Worm (Caenorhabditis elegans) whole organism, young adult: ENCODE measurements around the gene srgp-1.
A peak's percentile ranks its signal among the peaks of the same experiment; 100 is the strongest.

Experiments used
- F39B2.1 ChIP-seq: fragments of 200-800 bp; sonication (Bioruptor generic); IDR thresholded peaks from 2 replicates; pipeline ENCODE4 v1.3.6; 2022; ENCODE audit warnings: missing genetic modification reagents, missing genetic modification characterization, missing compliant biosample characterization
- F52B5.7 ChIP-seq: sonication (generic microtip); optimal IDR thresholded peaks from 2 replicates; lab custom pipeline; 2016; ENCODE audit warnings: mild to moderate bottlenecking, missing genetic modification characterization, missing compliant biosample characterization
- F57C9.4 ChIP-seq: sonication (generic microtip); optimal IDR thresholded peaks from 2 replicates; lab custom pipeline; 2017; ENCODE audit warnings: mild to moderate bottlenecking, missing genetic modification characterization, missing compliant biosample characterization
- K12H6.12 ChIP-seq: fragments of 200-800 bp; sonication (Bioruptor generic); optimal IDR thresholded peaks from 2 replicates; lab custom pipeline; 2018; ENCODE audit warnings: mild to moderate bottlenecking, missing genetic modification characterization, missing compliant biosample characterization
- ZK185.1 ChIP-seq: sonication (generic microtip); optimal IDR thresholded peaks from 2 replicates; lab custom pipeline; 2016; ENCODE audit warnings: mild to moderate bottlenecking, missing genetic modification characterization, missing compliant biosample characterization; ENCODE audit not compliant: poor library complexity, severe bottlenecking
- aptf-2 ChIP-seq: fragments of 200-800 bp; sonication (Bioruptor generic); conservative IDR thresholded peaks from 2 replicates; pipeline ENCODE4 v1.3.6; 2022; ENCODE audit warnings: missing genetic modification reagents, missing genetic modification characterization, missing compliant biosample characterization
- athp-1 ChIP-seq: sonication (generic microtip); optimal IDR thresholded peaks from 2 replicates; lab custom pipeline; 2017; ENCODE audit warnings: mild to moderate bottlenecking, missing genetic modification characterization, missing compliant biosample characterization
- bed-1 ChIP-seq: fragments of 200-800 bp; sonication (Bioruptor generic); IDR thresholded peaks from 2 replicates; pipeline ENCODE4 v1.3.6; 2022; ENCODE audit warnings: missing genetic modification reagents, missing genetic modification characterization, missing compliant biosample characterization
- bed-2 ChIP-seq: fragments of 200-800 bp; sonication (Bioruptor generic); IDR thresholded peaks from 2 replicates; pipeline ENCODE4 v1.3.6; 2022; ENCODE audit warnings: missing genetic modification reagents, missing genetic modification characterization, missing compliant biosample characterization
- cebp-1 ChIP-seq, 2 experiments: fragments of 200-800 bp in 1 of 2; sonication (Bioruptor generic) in 1 of 2; sonication (generic microtip) in 1 of 2; IDR thresholded peaks in 1 of 2; optimal IDR thresholded peaks in 1 of 2; 2 replicates each; pipeline versions ENCODE4 v1.3.6 to Lab custom; 2017 to 2022; ENCODE audit warnings: missing compliant biosample characterization in 2 of 2, missing genetic modification characterization in 2 of 2, mild to moderate bottlenecking in 1 of 2, missing genetic modification reagents in 1 of 2, moderate library complexity in 1 of 2
- cebp-2 ChIP-seq: fragments of 200-800 bp; sonication (Bioruptor generic); IDR thresholded peaks from 2 replicates; pipeline ENCODE4 v1.3.6; 2022; ENCODE audit warnings: missing genetic modification characterization, missing compliant biosample characterization
- ceh-100 ChIP-seq: fragments of 200-800 bp; sonication (Bioruptor generic); IDR thresholded peaks from 2 replicates; pipeline ENCODE4 v1.3.6; 2022; ENCODE audit warnings: missing genetic modification reagents, missing genetic modification characterization, missing compliant biosample characterization
- ceh-27 ChIP-seq: fragments of 200-800 bp; sonication (Bioruptor generic); optimal IDR thresholded peaks from 2 replicates; lab custom pipeline; 2018; ENCODE audit warnings: mild to moderate bottlenecking, missing genetic modification characterization, moderate library complexity, missing compliant biosample characterization
- ceh-79 ChIP-seq: sonication (generic microtip); optimal IDR thresholded peaks from 2 replicates; lab custom pipeline; 2017; ENCODE audit warnings: mild to moderate bottlenecking, missing genetic modification characterization, missing compliant biosample characterization
- dox-1 ChIP-seq: fragments of 200-800 bp; sonication (Bioruptor generic); IDR thresholded peaks from 2 replicates; pipeline ENCODE4 v1.3.6; 2022; ENCODE audit warnings: missing genetic modification reagents, missing genetic modification characterization, missing compliant biosample characterization
- dpff-1 ChIP-seq: sonication (generic microtip); optimal IDR thresholded peaks from 2 replicates; lab custom pipeline; 2017; ENCODE audit warnings: mild to moderate bottlenecking, missing genetic modification characterization, missing compliant biosample characterization
- egrh-3 ChIP-seq: fragments of 200-800 bp; sonication (Bioruptor generic); IDR thresholded peaks from 2 replicates; pipeline ENCODE4 v1.3.6; 2022; ENCODE audit warnings: missing genetic modification reagents, missing genetic modification characterization, missing compliant biosample characterization
- fkh-3 ChIP-seq: sonication (generic microtip); optimal IDR thresholded peaks from 2 replicates; lab custom pipeline; 2016; ENCODE audit warnings: mild to moderate bottlenecking, missing genetic modification characterization, missing compliant biosample characterization
- hlh-12 ChIP-seq: sonication (generic microtip); optimal IDR thresholded peaks from 2 replicates; lab custom pipeline; 2016; ENCODE audit warnings: missing genetic modification characterization, missing compliant biosample characterization
- hrde-1 ChIP-seq: sonication (generic microtip); optimal IDR thresholded peaks from 2 replicates; lab custom pipeline; 2016; ENCODE audit warnings: missing genetic modification characterization, mild to moderate bottlenecking, missing compliant biosample characterization, moderate library complexity, missing genotype, missing genetic modification reagents, borderline replicate concordance
- let-607 ChIP-seq, 2 experiments: fragments of 200-800 bp in 1 of 2; sonication (Bioruptor generic) in 1 of 2; sonication (generic microtip) in 1 of 2; optimal IDR thresholded peaks; 2 replicates each; lab custom pipeline; 2016 to 2018; ENCODE audit warnings: mild to moderate bottlenecking in 2 of 2, missing compliant biosample characterization in 2 of 2, missing genetic modification characterization in 2 of 2, moderate library complexity in 2 of 2, missing genotype in 1 of 2
- lin-54 ChIP-seq: fragments of 200-800 bp; sonication (Bioruptor generic); optimal IDR thresholded peaks from 2 replicates; lab custom pipeline; 2018; ENCODE audit warnings: mild to moderate bottlenecking, missing genetic modification characterization, missing compliant biosample characterization
- lsl-1 ChIP-seq: fragments of 200-800 bp; sonication (Bioruptor generic); optimal IDR thresholded peaks from 2 replicates; lab custom pipeline; 2018; ENCODE audit warnings: mild to moderate bottlenecking, missing genetic modification characterization, moderate library complexity, missing compliant biosample characterization
- mes-4 ChIP-seq: sonication (generic microtip); optimal IDR thresholded peaks from 2 replicates; lab custom pipeline; 2016; ENCODE audit warnings: missing genotype, missing genetic modification characterization, missing compliant biosample characterization
- mxl-1 ChIP-seq: sonication (generic microtip); optimal IDR thresholded peaks from 2 replicates; lab custom pipeline; 2016; ENCODE audit warnings: missing genetic modification characterization, missing compliant biosample characterization
- nfya-1 ChIP-seq: sonication (generic microtip); optimal IDR thresholded peaks from 2 replicates; lab custom pipeline; 2017; ENCODE audit warnings: antibody characterized with exemption, missing compliant biosample characterization, missing genetic modification characterization, borderline replicate concordance; ENCODE audit not compliant: insufficient read depth
- nfyb-1 ChIP-seq: fragments of 200-800 bp; sonication (Bioruptor generic); IDR thresholded peaks from 2 replicates; pipeline ENCODE4 v1.3.6; 2022; ENCODE audit warnings: missing genetic modification reagents, missing genetic modification characterization, missing compliant biosample characterization
- nhr-120 ChIP-seq: fragments of 200-800 bp; sonication (Bioruptor generic); IDR thresholded peaks from 2 replicates; pipeline ENCODE4 v1.3.6; 2022; ENCODE audit warnings: missing genetic modification characterization, missing compliant biosample characterization
- nhr-179 ChIP-seq: sonication (generic microtip); optimal IDR thresholded peaks from 2 replicates; lab custom pipeline; 2016; ENCODE audit warnings: mild to moderate bottlenecking, missing genetic modification characterization, missing compliant biosample characterization
- repo-1 ChIP-seq: sonication (generic microtip); optimal IDR thresholded peaks from 2 replicates; lab custom pipeline; 2017; ENCODE audit warnings: mild to moderate bottlenecking, missing genetic modification characterization, missing compliant biosample characterization
- rpc-1 ChIP-seq, 2 experiments: fragments of 150-350 bp in 1 of 2; sonication (generic microtip) in 1 of 2; optimal IDR thresholded peaks; 2 replicates each; lab custom pipeline; 2014 to 2018; ENCODE audit warnings: missing biosample characterization in 1 of 2, missing genetic modification characterization in 1 of 2, missing genetic modification reagents in 1 of 2, missing genotype in 1 of 2
- sea-2 ChIP-seq: fragments of 200-800 bp; sonication (Bioruptor generic); IDR thresholded peaks from 2 replicates; pipeline ENCODE4 v1.3.6; 2022; ENCODE audit warnings: missing genetic modification characterization, missing compliant biosample characterization
- snpc-1.3 ChIP-seq: sonication (generic microtip); optimal IDR thresholded peaks from 2 replicates; lab custom pipeline; 2017; ENCODE audit warnings: missing genetic modification characterization, mild to moderate bottlenecking, missing compliant biosample characterization, antibody characterized with exemption, moderate library complexity, missing genotype, missing genetic modification reagents; ENCODE audit not compliant: insufficient read depth
- snpc-4 ChIP-seq, 5 experiments: fragments of 150-350 bp in 1 of 5; sonication (generic microtip) in 4 of 5; optimal IDR thresholded peaks; 2 replicates each; lab custom pipeline; 2014 to 2018; ENCODE audit warnings: missing genetic modification characterization in 5 of 5, missing biosample characterization in 3 of 5, antibody characterized with exemption in 2 of 5, mild to moderate bottlenecking in 2 of 5, missing compliant biosample characterization in 2 of 5, missing genotype in 2 of 5, moderate library complexity in 2 of 5, missing genetic modification reagents in 1 of 5
- tbp1 ChIP-seq: fragments of 200-800 bp; sonication (Bioruptor generic); optimal IDR thresholded peaks from 2 replicates; lab custom pipeline; 2018; ENCODE audit warnings: mild to moderate bottlenecking, missing genetic modification characterization, missing compliant biosample characterization
- unc-130 ChIP-seq: sonication (generic microtip); optimal IDR thresholded peaks from 2 replicates; lab custom pipeline; 2016; ENCODE audit warnings: missing genetic modification reagents, missing genetic modification characterization, missing compliant biosample characterization
- xnd-1 ChIP-seq: sonication (generic microtip); optimal IDR thresholded peaks from 2 replicates; lab custom pipeline; 2016; ENCODE audit warnings: missing genotype, missing genetic modification reagents, missing genetic modification characterization, missing compliant biosample characterization
- zim-3 ChIP-seq: sonication (generic microtip); optimal IDR thresholded peaks from 2 replicates; lab custom pipeline; 2017; ENCODE audit warnings: mild to moderate bottlenecking, missing genetic modification characterization, moderate library complexity, missing compliant biosample characterization
- ztf-26 ChIP-seq: sonication (generic microtip); optimal IDR thresholded peaks from 2 replicates; lab custom pipeline; 2017; ENCODE audit warnings: missing genetic modification characterization, missing compliant biosample characterization
- ztf-6 ChIP-seq: fragments of 200-800 bp; sonication (Bioruptor generic); IDR thresholded peaks from 2 replicates; pipeline ENCODE4 v1.3.6; 2022; ENCODE audit warnings: missing genetic modification reagents, missing genetic modification characterization, missing compliant biosample characterization

Gene srgp-1

ce11 chrIV:11566146-11566545, 4.2 kb upstream of the srgp-1 start, which contains the start of gene sec-24.1 (continued):
- TF ChIP-seq F39B2.1 (GFP tag; lab: Robert Waterston, UW) (no peak), snpc-1.3 (tag; lab: Kevin White, UChicago) (peak; percentile 68), nhr-120 (GFP tag; lab: Robert Waterston, UW) (no peak), fkh-3 (tag; lab: Kevin White, UChicago) (no peak), unc-130 (GFP tag; lab: Kevin White, UChicago) (no peak), bed-1 (no peak), lin-54 (GFP tag; lab: Kevin White, UChicago) (peak; percentile 86), ztf-6 (GFP tag; lab: Robert Waterston, UW) (no peak), mes-4 (tag; lab: Kevin White, UChicago) (no peak), athp-1 (peak; percentile 32), let-607 (tag; optimal IDR thresholded peaks at IDR 0.05; lab: Kevin White, UChicago) (peak; percentile 98), nfya-1 (tag; lab: Kevin White, UChicago) (no peak), repo-1 (tag; lab: Kevin White, UChicago) (peak; percentile 6), hlh-12 (no peak), rpc-1 (optimal IDR thresholded peaks at IDR 0.05; lab: Kevin White, UChicago) (peak; percentile 15), rpc-1 (tag; optimal IDR thresholded peaks at IDR 0.05; lab: Kevin White, UChicago) (no peak), ztf-26 (tag; lab: Kevin White, UChicago) (peak; percentile 18), nhr-179 (no peak), bed-2 (GFP tag; lab: Robert Waterston, UW) (no peak), egrh-3 (GFP tag; lab: Robert Waterston, UW) (0 out of 2 replicates have a peak, but pooled peaks have one; percentile 32), nfyb-1 (GFP tag; lab: Robert Waterston, UW) (peak; percentile 59; the same call in 1 of the 2 replicates), sea-2 (GFP tag; lab: Robert Waterston, UW) (no peak), F57C9.4 (tag; lab: Kevin White, UChicago) (no peak), hrde-1 (tag; lab: Kevin White, UChicago) (no peak), xnd-1 (tag; lab: Kevin White, UChicago) (no peak), cebp-2 (GFP tag; lab: Robert Waterston, UW) (no peak), lsl-1 (GFP tag; lab: Kevin White, UChicago) (peak; percentile 71), tbp1 (GFP tag; lab: Kevin White, UChicago) (peak; percentile 58), F52B5.7 (no peak), ZK185.1 (tag; lab: Kevin White, UChicago) (peak; percentile 58), dpff-1 (tag; lab: Kevin White, UChicago) (no peak), cebp-1 (GFP tag; IDR thresholded peaks at IDR 0.05; lab: Robert Waterston, UW) (no peak), cebp-1 (tag; optimal IDR thresholded peaks at IDR 0.05; lab: Kevin White, UChicago) (peak; percentile 71), ceh-79 (tag; lab: Kevin White, UChicago) (no peak), zim-3 (tag; lab: Kevin White, UChicago) (no peak), aptf-2 (no peak), snpc-4 (GFP tag; optimal IDR thresholded peaks at IDR 0.05; lab: Kevin White, UChicago) (no peak), snpc-4 (tag; optimal IDR thresholded peaks at IDR 0.05; lab: Kevin White, UChicago) (peak; percentile 41 to 55 (median 46)), ceh-27 (GFP tag; lab: Kevin White, UChicago) (peak; percentile 49), K12H6.12 (tag; lab: Kevin White, UChicago) (peak; percentile 22), ceh-100 (GFP tag; lab: Robert Waterston, UW) (peak; percentile 57; the same call in 1 of the 2 replicates), dox-1 (GFP tag; lab: Robert Waterston, UW) (peak; percentile 75), mxl-1 (tag; lab: Kevin White, UChicago) (no peak)
